Fruit fly (Drosophila melanogaster) whole organism, embryonic: Measurements from ENCODE around the gene CG15247.

Experiments used
- B-H1 ChIP-seq: fragments of 200-800 bp; sonication (Bioruptor generic); IDR thresholded peaks from 3 replicates; pipeline ENCODE4 v1.3.6; 2022; ENCODE audit warnings: missing biosample characterization, missing genetic modification characterization
- Bgb ChIP-seq: fragments of 200-800 bp; sonication (Bioruptor generic); IDR thresholded peaks from 2 replicates; pipeline ENCODE4 v1.3.6; 2022; ENCODE audit warnings: missing biosample characterization, missing genetic modification characterization; ENCODE audit not compliant: partially characterized antibody
- CG10274 ChIP-seq: fragments of 200-800 bp; sonication (Bioruptor generic); optimal IDR thresholded peaks from 3 replicates; lab custom pipeline; 2017; ENCODE audit warnings: missing biosample characterization, mild to moderate bottlenecking, missing genetic modification characterization
- CG12769 ChIP-seq: fragments of 200-800 bp; sonication (Bioruptor generic); optimal IDR thresholded peaks from 2 replicates; lab custom pipeline; 2019; ENCODE audit warnings: missing biosample characterization, mild to moderate bottlenecking, missing genetic modification characterization, moderate library complexity
- CG13624 ChIP-seq: fragments of 200-800 bp; sonication (Bioruptor generic); optimal IDR thresholded peaks from 2 replicates; lab custom pipeline; 2016; ENCODE audit warnings: missing biosample characterization, missing genetic modification characterization
- CG13775 ChIP-seq: fragments of 200-800 bp; sonication (Bioruptor generic); optimal IDR thresholded peaks from 3 replicates; lab custom pipeline; 2017; ENCODE audit warnings: missing biosample characterization, mild to moderate bottlenecking, missing genetic modification characterization
- CG15514 ChIP-seq: fragments of 200-800 bp; sonication (Bioruptor generic); optimal IDR thresholded peaks from 3 replicates; lab custom pipeline; 2017; ENCODE audit warnings: missing biosample characterization, missing genetic modification characterization, mild to moderate bottlenecking, moderate library complexity, missing genetic modification reagents
- CG16779 ChIP-seq: fragments of 200-800 bp; sonication (Bioruptor generic); IDR thresholded peaks from 2 replicates; pipeline ENCODE4 v1.3.6; 2022; ENCODE audit warnings: missing biosample characterization, missing genetic modification characterization
- CG16863 ChIP-seq: fragments of 200-800 bp; sonication (Bioruptor generic); optimal IDR thresholded peaks from 3 replicates; lab custom pipeline; 2016; ENCODE audit warnings: missing biosample characterization, missing genetic modification characterization
- CG17328 ChIP-seq: fragments of 200-800 bp; sonication (Bioruptor generic); IDR thresholded peaks from 2 replicates; pipeline ENCODE4 v1.3.6; 2022; ENCODE audit warnings: missing biosample characterization, missing genetic modification characterization
- CG31365 ChIP-seq: fragments of 200-800 bp; sonication (Bioruptor generic); optimal IDR thresholded peaks from 2 replicates; lab custom pipeline; 2018; ENCODE audit warnings: missing biosample characterization, mild to moderate bottlenecking, missing genetic modification characterization
- CG3163 ChIP-seq: fragments of 200-800 bp; sonication (Bioruptor generic); optimal IDR thresholded peaks from 3 replicates; lab custom pipeline; 2016; ENCODE audit warnings: missing biosample characterization, missing genetic modification characterization
- CG34376 ChIP-seq: fragments of 200-800 bp; sonication (Bioruptor generic); optimal IDR thresholded peaks from 2 replicates; lab custom pipeline; 2018; ENCODE audit warnings: missing biosample characterization, mild to moderate bottlenecking, missing genetic modification characterization
- CG43689 ChIP-seq: fragments of 200-800 bp; sonication (Bioruptor generic); IDR thresholded peaks from 2 replicates; pipeline ENCODE4 v1.3.6; 2022; ENCODE audit warnings: missing biosample characterization, missing genetic modification characterization
- CG4404 ChIP-seq: fragments of 200-800 bp; sonication (Bioruptor generic); IDR thresholded peaks from 2 replicates; pipeline ENCODE4 v1.3.6; 2022; ENCODE audit warnings: missing biosample characterization, missing genetic modification characterization
- CG8089 ChIP-seq: fragments of 200-800 bp; sonication (Bioruptor generic); optimal IDR thresholded peaks from 3 replicates; lab custom pipeline; 2016; ENCODE audit warnings: missing biosample characterization, missing genetic modification characterization
- CG8290 ChIP-seq, 3 experiments: fragments of 200-800 bp; sonication (Bioruptor generic); optimal IDR thresholded peaks; 2 replicates each; lab custom pipeline; 2016 to 2019; ENCODE audit warnings: missing biosample characterization in 3 of 3, missing genetic modification characterization in 3 of 3, mild to moderate bottlenecking in 2 of 3, moderate library complexity in 1 of 3
- CG9609 ChIP-seq: fragments of 200-800 bp; sonication (Bioruptor generic); optimal IDR thresholded peaks from 3 replicates; lab custom pipeline; 2016; ENCODE audit warnings: missing biosample characterization, missing genetic modification characterization
- CTCF ChIP-seq: fragments of 200-800 bp; sonication (Bioruptor generic); optimal IDR thresholded peaks from 2 replicates; lab custom pipeline; 2017; ENCODE audit warnings: missing biosample characterization, mild to moderate bottlenecking, missing genetic modification characterization, moderate library complexity
- CoRest ChIP-seq: fragments of 200-800 bp; sonication (Bioruptor generic); optimal IDR thresholded peaks from 3 replicates; lab custom pipeline; 2018; ENCODE audit warnings: missing biosample characterization, mild to moderate bottlenecking, missing genetic modification characterization, moderate library complexity
- Deaf1 ChIP-seq: fragments of 200-800 bp; optimal IDR thresholded peaks from 3 replicates; lab custom pipeline; 2019; ENCODE audit warnings: missing biosample characterization, mild to moderate bottlenecking, missing genetic modification characterization, moderate library complexity
- Ets97D ChIP-seq: fragments of 200-800 bp; sonication (Bioruptor generic); optimal IDR thresholded peaks from 3 replicates; lab custom pipeline; 2016; ENCODE audit warnings: missing biosample characterization, missing genetic modification characterization
- Gsc ChIP-seq: fragments of 200-800 bp; sonication (Bioruptor generic); IDR thresholded peaks from 2 replicates; pipeline ENCODE4 v1.3.6; 2022; ENCODE audit warnings: missing biosample characterization, missing genetic modification characterization
- HLH3B ChIP-seq: fragments of 200-800 bp; sonication (Bioruptor generic); IDR thresholded peaks from 2 replicates; pipeline ENCODE4 v1.3.6; 2022; ENCODE audit warnings: missing biosample characterization, missing genetic modification characterization
- Hey ChIP-seq: fragments of 200-800 bp; sonication (Bioruptor generic); optimal IDR thresholded peaks from 3 replicates; lab custom pipeline; 2018; ENCODE audit warnings: missing biosample characterization, mild to moderate bottlenecking, missing genetic modification characterization
- Lim3 ChIP-seq: fragments of 200-800 bp; sonication (Bioruptor generic); IDR thresholded peaks from 2 replicates; pipeline ENCODE4 v1.3.6; 2022; ENCODE audit warnings: missing biosample characterization, missing genetic modification characterization
- Meics ChIP-seq: fragments of 200-800 bp; sonication (Bioruptor generic); optimal IDR thresholded peaks from 2 replicates; lab custom pipeline; 2017; ENCODE audit warnings: missing biosample characterization, mild to moderate bottlenecking, missing genetic modification characterization
- NFAT ChIP-seq: fragments of 200-800 bp; sonication (Bioruptor generic); IDR thresholded peaks from 2 replicates; pipeline ENCODE4 v1.3.6; 2022; ENCODE audit warnings: missing biosample characterization, missing genetic modification characterization
- Nf-YB ChIP-seq: fragments of 200-800 bp; sonication (Bioruptor generic); optimal IDR thresholded peaks from 3 replicates; lab custom pipeline; 2019; ENCODE audit warnings: missing biosample characterization, mild to moderate bottlenecking, missing genetic modification characterization, moderate library complexity
- Nf-YC ChIP-seq: fragments of 200-800 bp; optimal IDR thresholded peaks from 3 replicates; lab custom pipeline; 2019; ENCODE audit warnings: missing biosample characterization, mild to moderate bottlenecking, missing genetic modification characterization, moderate library complexity
- Poxn ChIP-seq: fragments of 200-800 bp; sonication (Bioruptor generic); IDR thresholded peaks from 2 replicates; pipeline ENCODE4 v1.3.6; 2022; ENCODE audit warnings: missing biosample characterization, missing genetic modification characterization
- Ravus ChIP-seq: fragments of 200-800 bp; sonication (Bioruptor generic); IDR thresholded peaks from 2 replicates; pipeline ENCODE4 v1.3.6; 2022; ENCODE audit warnings: missing biosample characterization, missing genetic modification characterization
- Side ChIP-seq: fragments of 200-800 bp; sonication (Bioruptor generic); optimal IDR thresholded peaks from 2 replicates; lab custom pipeline; 2016; ENCODE audit warnings: missing biosample characterization, missing genetic modification characterization
- Xrp1 ChIP-seq: fragments of 200-800 bp; sonication (Bioruptor generic); IDR thresholded peaks from 2 replicates; pipeline ENCODE4 v1.3.6; 2022; ENCODE audit warnings: missing biosample characterization, missing genetic modification characterization
- ap ChIP-seq: fragments of 200-800 bp; sonication (Bioruptor generic); IDR thresholded peaks from 2 replicates; pipeline ENCODE4 v1.3.6; 2022; ENCODE audit warnings: missing biosample characterization, missing genetic modification characterization
- ara ChIP-seq: fragments of 200-800 bp; sonication (Bioruptor generic); IDR thresholded peaks from 2 replicates; pipeline ENCODE4 v1.3.6; 2022; ENCODE audit warnings: missing biosample characterization, missing genetic modification characterization
- cato ChIP-seq: fragments of 200-800 bp; sonication (Bioruptor generic); optimal IDR thresholded peaks from 2 replicates; lab custom pipeline; 2016; ENCODE audit warnings: missing biosample characterization, missing genetic modification characterization, borderline replicate concordance
- chinmo ChIP-seq: fragments of 200-800 bp; sonication (Bioruptor generic); IDR thresholded peaks from 4 replicates; pipeline ENCODE4 v1.3.6; 2022; ENCODE audit warnings: missing biosample characterization, missing genetic modification characterization; ENCODE audit not compliant: partially characterized antibody
- crc ChIP-seq: fragments of 200-800 bp; sonication (Bioruptor generic); optimal IDR thresholded peaks from 2 replicates; lab custom pipeline; 2016; ENCODE audit warnings: missing biosample characterization, missing genetic modification characterization
- cwo ChIP-seq: fragments of 200-800 bp; sonication (Bioruptor generic); optimal IDR thresholded peaks from 3 replicates; lab custom pipeline; 2017; ENCODE audit warnings: missing biosample characterization, missing genetic modification characterization, mild to moderate bottlenecking, moderate library complexity, missing genetic modification reagents
- lab ChIP-seq: fragments of 200-800 bp; sonication (Bioruptor generic); optimal IDR thresholded peaks from 3 replicates; lab custom pipeline; 2017; ENCODE audit warnings: missing biosample characterization, missing genetic modification characterization, mild to moderate bottlenecking, moderate library complexity, missing genetic modification reagents
- luna ChIP-seq: fragments of 200-800 bp; sonication (Bioruptor generic); optimal IDR thresholded peaks from 2 replicates; lab custom pipeline; 2016; ENCODE audit warnings: missing biosample characterization, missing genetic modification characterization
- mirr ChIP-seq: fragments of 200-800 bp; sonication (Bioruptor generic); optimal IDR thresholded peaks from 3 replicates; lab custom pipeline; 2018; ENCODE audit warnings: missing biosample characterization, mild to moderate bottlenecking, missing genetic modification characterization
- row ChIP-seq: fragments of 200-800 bp; sonication (Bioruptor generic); IDR thresholded peaks from 3 replicates; pipeline ENCODE4 v1.3.6; 2022; ENCODE audit warnings: missing biosample characterization, missing genetic modification characterization
- sd ChIP-seq: fragments of 200-800 bp; sonication (Bioruptor generic); optimal IDR thresholded peaks from 3 replicates; lab custom pipeline; 2018; ENCODE audit warnings: missing biosample characterization, mild to moderate bottlenecking, missing genetic modification characterization, moderate library complexity
- sug ChIP-seq: fragments of 200-800 bp; optimal IDR thresholded peaks from 2 replicates; lab custom pipeline; 2019; ENCODE audit warnings: missing biosample characterization, mild to moderate bottlenecking, missing genetic modification characterization, moderate library complexity
- tna ChIP-seq: fragments of 200-800 bp; sonication (Bioruptor generic); IDR thresholded peaks from 2 replicates; pipeline ENCODE4 v1.3.6; 2022; ENCODE audit warnings: missing biosample characterization, missing genetic modification characterization; ENCODE audit not compliant: partially characterized antibody
- ttk ChIP-seq: fragments of 200-800 bp; sonication (Bioruptor generic); IDR thresholded peaks from 2 replicates; pipeline ENCODE4 v2.1.2; 2022; ENCODE audit warnings: missing biosample characterization, missing genetic modification characterization
- wdn ChIP-seq: fragments of 200-800 bp; sonication (Bioruptor generic); IDR thresholded peaks from 2 replicates; pipeline ENCODE4 v1.3.6; 2022; ENCODE audit warnings: missing biosample characterization, missing genetic modification characterization
- yki ChIP-seq: fragments of >200 bp; optimal IDR thresholded peaks from 3 replicates; lab custom pipeline; 2018
- z ChIP-seq: fragments of 200-800 bp; sonication (Bioruptor generic); IDR thresholded peaks from 3 replicates; pipeline ENCODE4 v1.3.6; 2022; ENCODE audit warnings: missing biosample characterization, missing genetic modification characterization

CG15247 gene

DNA sequence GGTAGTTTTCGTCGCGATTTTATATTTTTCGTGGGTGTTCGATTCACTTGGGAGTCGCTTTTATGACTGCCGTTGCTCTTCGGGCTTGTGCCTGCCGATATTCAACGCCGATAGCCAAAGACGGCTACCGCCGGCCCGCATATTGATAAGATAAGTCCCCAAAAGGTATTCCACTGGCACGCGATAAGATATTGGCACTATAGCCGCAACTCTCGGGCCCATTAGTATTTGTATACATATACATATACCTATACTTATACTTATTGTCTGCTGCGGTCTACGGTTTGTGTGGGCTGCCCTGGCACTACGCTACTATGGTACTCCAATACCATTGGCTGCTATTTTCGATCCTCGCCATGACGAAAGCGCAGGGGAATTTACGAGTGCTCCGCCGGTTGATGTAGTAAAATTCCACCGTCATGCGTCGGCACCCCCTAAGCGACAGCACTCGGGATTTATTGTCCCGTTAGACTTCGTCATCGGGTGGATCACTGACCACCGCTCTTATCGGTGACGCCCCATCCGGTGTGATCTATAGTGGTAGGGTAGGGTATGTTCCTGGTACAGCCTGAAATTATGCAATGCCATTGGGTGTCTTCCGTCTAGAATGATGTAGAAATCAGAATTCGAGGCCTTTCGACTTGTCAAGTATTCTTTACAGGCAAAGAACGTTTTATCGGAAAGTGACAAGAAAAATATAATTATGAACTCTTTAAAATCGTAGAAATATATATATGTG lies 7.8 kb downstream of the CG15247 start, which contains the start of gene CG45060 (continued):
- TF ChIP-seq ttk (GFP tag; lab: Robert Waterston, UW) (peak; percentile 11; the same call in 1 of the 2 replicates), CG16779 (no peak), Side (GFP tag; lab: Kevin White, UChicago) (no peak), Ets97D (GFP tag; lab: Kevin White, UChicago) (peak; percentile 26), ara (GFP tag; lab: Robert Waterston, UW) (no peak), Poxn (no peak), CG4404 (no peak), sug (tag; lab: Kevin White, UChicago) (peak; percentile 95), CG16863 (no peak), Nf-YC (tag; lab: Kevin White, UChicago) (peak; percentile 94), CG31365 (tag; lab: Kevin White, UChicago) (no peak), row (0 out of 3 replicates have a peak, but pooled peaks have one; percentile 8), CG43689 (GFP tag; lab: Robert Waterston, UW) (no peak), Gsc (no peak), CG3163 (GFP tag; lab: Kevin White, UChicago) (no peak), yki (lab: Kevin White, UChicago) (no peak), Xrp1 (GFP tag; lab: Robert Waterston, UW) (no peak), Ravus (GFP tag; lab: Robert Waterston, UW) (no peak), sd (tag; lab: Kevin White, UChicago) (peak; percentile 99), tna (GFP tag; lab: Robert Waterston, UW) (no peak), CG9609 (GFP tag; lab: Kevin White, UChicago) (no peak), CG12769 (peak; percentile 85), CG8290 (GFP tag; optimal IDR thresholded peaks at IDR 0.05; lab: Kevin White, UChicago) (no peak), CG8290 (tag; optimal IDR thresholded peaks at IDR 0.05; lab: Kevin White, UChicago) (peak in 1 of 2 experiments; percentile 33), CoRest (tag; lab: Kevin White, UChicago) (no peak), CG34376 (GFP tag; lab: Kevin White, UChicago) (peak; percentile 28), z (GFP tag; lab: Robert Waterston, UW) (no peak), crc (GFP tag; lab: Kevin White, UChicago) (no peak), ap (GFP tag; lab: Robert Waterston, UW) (no peak), CG15514 (GFP tag; lab: Kevin White, UChicago) (peak; percentile 7), B-H1 (GFP tag; lab: Robert Waterston, UW) (no peak), luna (no peak), Hey (tag; lab: Kevin White, UChicago) (peak; percentile 91), Nf-YB (peak; percentile 82), Bgb (GFP tag; lab: Robert Waterston, UW) (0 out of 2 replicates have a peak, but pooled peaks have one; percentile 17), chinmo (GFP tag; lab: Robert Waterston, UW) (0 out of 4 replicates have a peak, but pooled peaks have one; percentile 8), mirr (GFP tag; lab: Kevin White, UChicago) (peak; percentile 38), CG13624 (GFP tag; lab: Kevin White, UChicago) (no peak), CG10274 (GFP tag; lab: Kevin White, UChicago) (no peak), HLH3B (GFP tag; lab: Robert Waterston, UW) (no peak), lab (peak; percentile 9), CG17328 (GFP tag; lab: Robert Waterston, UW) (no peak), cato (GFP tag; lab: Kevin White, UChicago) (no peak), Lim3 (GFP tag; lab: Robert Waterston, UW) (no peak), Deaf1 (tag; lab: Kevin White, UChicago) (peak; percentile 85), NFAT (GFP tag; lab: Robert Waterston, UW) (no peak), cwo (GFP tag; lab: Kevin White, UChicago) (peak; percentile 26), Meics (GFP tag; lab: Kevin White, UChicago) (no peak), CG8089 (GFP tag; lab: Kevin White, UChicago) (no peak), CTCF (peak; percentile 10), CG13775 (GFP tag; lab: Kevin White, UChicago) (no peak), wdn (GFP tag; lab: Robert Waterston, UW) (no peak)
